Worm (Caenorhabditis elegans): ENCODE measurements around the gene C05E4.7.

- TF ChIP-seq dao-5 (tag; optimal IDR thresholded peaks at IDR 0.05) (no peak), him-1 (tag; optimal IDR thresholded peaks at IDR 0.05) (no peak), W03F9.2 (tag; optimal IDR thresholded peaks at IDR 0.05) (no peak)
Measured at ce11 chrV:702260-702659, 39.7 kb upstream of the C05E4.7 start, which contains the start of gene srbc-37.
